Worm (Caenorhabditis elegans) whole organism, L4 larva: ENCODE measurements around the gene F53F4.1.

ENCODE experiments used
- F10B5.3 ChIP-seq: sonication (generic microtip); optimal IDR thresholded peaks from 2 replicates; lab custom pipeline; 2016; ENCODE audit warnings: mild to moderate bottlenecking, missing genetic modification characterization, missing compliant biosample characterization
- fkh-10 ChIP-seq: fragments of 150-350 bp; optimal IDR thresholded peaks from 2 replicates; lab custom pipeline; 2014; ENCODE audit warnings: missing biosample characterization, missing genetic modification reagents, missing genetic modification characterization
- lin-1 ChIP-seq: fragments of 200-800 bp; sonication (Bioruptor generic); IDR thresholded peaks from 2 replicates; pipeline ENCODE4 v1.3.6; 2022; ENCODE audit warnings: missing genetic modification reagents, missing genetic modification characterization, missing compliant biosample characterization
- lin-39 ChIP-seq: fragments of 150-350 bp; optimal IDR thresholded peaks from 2 replicates; lab custom pipeline; 2014; ENCODE audit warnings: missing biosample characterization, missing genetic modification reagents, missing genetic modification characterization
- skn-1 ChIP-seq: fragments of 150-350 bp; optimal IDR thresholded peaks from 2 replicates; lab custom pipeline; 2014; ENCODE audit warnings: missing biosample characterization, missing genetic modification characterization
- snpc-4 ChIP-seq: fragments of 150-350 bp; optimal IDR thresholded peaks from 2 replicates; lab custom pipeline; 2014; ENCODE audit warnings: missing biosample characterization, missing genetic modification characterization
- spr-1 ChIP-seq: sonication (generic microtip); optimal IDR thresholded peaks from 2 replicates; lab custom pipeline; 2016; ENCODE audit warnings: mild to moderate bottlenecking, missing genetic modification characterization, missing compliant biosample characterization
- unc-62 ChIP-seq, 3 experiments: fragments of 150-350 bp in 1 of 3; sonication (generic microtip); optimal IDR thresholded peaks in 2 of 3; peaks in 1 of 3; 1 replicate in 1 of 3; 2 replicates in 2 of 3; lab custom pipeline; 2014 to 2017; ENCODE audit warnings: missing biosample characterization in 3 of 3, missing genetic modification characterization in 3 of 3, missing genetic modification reagents in 3 of 3, missing genotype in 1 of 3
- vab-7 ChIP-seq: fragments of 200-800 bp; sonication (Bioruptor generic); IDR thresholded peaks from 2 replicates; pipeline ENCODE4 v1.3.6; 2022; ENCODE audit warnings: missing genetic modification reagents, missing genetic modification characterization, missing compliant biosample characterization

ce11 chrV:13575866-13576265 is 8.7 kb upstream of the F53F4.1 start:
- no peak for TF ChIP-seq unc-62 (GFP tag; optimal IDR thresholded peaks at IDR 0.05 in 1 of 2; lab: Kevin White, UChicago)
- no peak for TF ChIP-seq unc-62 (tag; optimal IDR thresholded peaks at IDR 0.05; lab: Kevin White, UChicago)
- no peak for TF ChIP-seq lin-1 (GFP tag; lab: Robert Waterston, UW)
- no peak for TF ChIP-seq spr-1 (tag; lab: Kevin White, UChicago)
- TF ChIP-seq skn-1 (tag; lab: Kevin White, UChicago), result no peak
- TF ChIP-seq vab-7 (GFP tag; lab: Robert Waterston, UW), result no peak
- TF ChIP-seq F10B5.3 (tag; lab: Kevin White, UChicago), result no peak
- no peak for TF ChIP-seq snpc-4
- no peak for TF ChIP-seq fkh-10
- no peak for TF ChIP-seq lin-39 (tag; lab: Kevin White, UChicago)
